Fruit fly (Drosophila melanogaster): ENCODE data around the gene CG32277.

The CG32277 gene

dm6 chr3L:3222643-3223389 is 17.6 kb upstream of the CG32277 start, which contains the start of the genes RpL28 and eIF1 (continued):
- TF ChIP-seq nerfin-1 (tag; optimal IDR thresholded peaks at IDR 0.05), result peak; percentile 85
- TF ChIP-seq CG9727 (GFP tag; optimal IDR thresholded peaks at IDR 0.05), result peak; percentile 97
- TF ChIP-seq CG18476 (GFP tag; optimal IDR thresholded peaks at IDR 0.05), result peak; percentile 83
- TF ChIP-seq cas (GFP tag; IDR thresholded peaks at IDR 0.05), result peak; percentile 61
- 0 out of 2 replicates have a peak, but pooled peaks have one; percentile 28 for TF ChIP-seq rib (GFP tag; IDR thresholded peaks at IDR 0.05)
- TF ChIP-seq ap (GFP tag; IDR thresholded peaks at IDR 0.05), result peak; percentile 84
- TF ChIP-seq Side (GFP tag; optimal IDR thresholded peaks at IDR 0.05), result peak; percentile 93
- peak; percentile 79 for TF ChIP-seq stc (GFP tag; IDR thresholded peaks at IDR 0.05)
- TF ChIP-seq ems (GFP tag; optimal IDR thresholded peaks at IDR 0.05), result peak; percentile 85
- TF ChIP-seq Fer2 (tag; optimal IDR thresholded peaks at IDR 0.05), result peak; percentile 82
- TF ChIP-seq CG6175 (GFP tag; IDR thresholded peaks at IDR 0.05), result peak; percentile 83; the same call in 2 of the 3 replicates
- TF ChIP-seq Bteb2 (GFP tag; optimal IDR thresholded peaks at IDR 0.05), result peak; percentile 86
- peak; percentile 46 for TF ChIP-seq sima (GFP tag; optimal IDR thresholded peaks at IDR 0.05)
- TF ChIP-seq Drgx (GFP tag; IDR thresholded peaks at IDR 0.05), result no peak
- peak; percentile 59 for TF ChIP-seq D19A (tag; optimal IDR thresholded peaks at IDR 0.05)
- TF ChIP-seq Antp (GFP tag; optimal IDR thresholded peaks at IDR 0.05), result peak; percentile 87
- TF ChIP-seq Adf1 (GFP tag; IDR thresholded peaks at IDR 0.05), result peak; percentile 58
- peak; percentile 87 for TF ChIP-seq CG3065 (GFP tag; optimal IDR thresholded peaks at IDR 0.05)
- TF ChIP-seq Aef1 (GFP tag; IDR thresholded peaks at IDR 0.05), result peak; percentile 79
- TF ChIP-seq CG12155 (GFP tag; optimal IDR thresholded peaks at IDR 0.05), result peak; percentile 83
- TF ChIP-seq tgo (GFP tag; IDR thresholded peaks at IDR 0.05), result peak; percentile 79
- TF ChIP-seq BEAF-32 (GFP tag; optimal IDR thresholded peaks at IDR 0.05), result peak; percentile 96
- TF ChIP-seq p53 (GFP tag; optimal IDR thresholded peaks at IDR 0.05), result peak; percentile 82
- TF ChIP-seq cato (GFP tag; optimal IDR thresholded peaks at IDR 0.05; ENCODE audit: borderline replicate concordance), result peak; percentile 86
- peak; percentile 93 for TF ChIP-seq CG10654 (GFP tag; optimal IDR thresholded peaks at IDR 0.05)
- TF ChIP-seq CG32772 (GFP tag; IDR thresholded peaks at IDR 0.05), result peak; percentile 82
- TF ChIP-seq Optix (GFP tag; IDR thresholded peaks at IDR 0.05), result peak; percentile 81
- peak; percentile 76 for TF ChIP-seq CG6272 (GFP tag; IDR thresholded peaks at IDR 0.05)
- TF ChIP-seq CG33557 (GFP tag; optimal IDR thresholded peaks at IDR 0.05), result peak; percentile 90
- no peak for TF ChIP-seq usp (GFP tag; optimal IDR thresholded peaks at IDR 0.05)
- peak; percentile 33 for TF ChIP-seq tap (tag; optimal IDR thresholded peaks at IDR 0.05)
- TF ChIP-seq CG9932 (GFP tag; IDR thresholded peaks at IDR 0.05), result peak; percentile 89
- peak; percentile 83 to 94 for TF ChIP-seq dpn (GFP tag; optimal IDR thresholded peaks at IDR 0.05)
- peak; percentile 84 for TF ChIP-seq CG6654 (GFP tag; optimal IDR thresholded peaks at IDR 0.05)
- TF ChIP-seq dm (GFP tag; optimal IDR thresholded peaks at IDR 0.05), result peak; percentile 96
- TF ChIP-seq Vsx1 (GFP tag; optimal IDR thresholded peaks at IDR 0.05), result peak; percentile 92
- TF ChIP-seq zen2 (GFP tag; IDR thresholded peaks at IDR 0.05; ENCODE audit: partially characterized antibody), result peak; percentile 47; the same call in 2 of the 3 replicates
- TF ChIP-seq croc (GFP tag; conservative IDR thresholded peaks at IDR 0.05), result peak; percentile 59; the same call in 2 of the 3 replicates
- peak; percentile 88 for TF ChIP-seq Scr (GFP tag; IDR thresholded peaks at IDR 0.05; ENCODE audit: partially characterized antibody)
- peak; percentile 91 for TF ChIP-seq CG17385 (GFP tag; optimal IDR thresholded peaks at IDR 0.05)
- TF ChIP-seq Oaz (GFP tag; IDR thresholded peaks at IDR 0.05), result peak; percentile 80
- TF ChIP-seq Meics (GFP tag; optimal IDR thresholded peaks at IDR 0.05), result peak; percentile 96
- TF ChIP-seq PHDP (tag; optimal IDR thresholded peaks at IDR 0.05), result peak; percentile 84
- TF ChIP-seq Poxn (GFP tag; IDR thresholded peaks at IDR 0.05), result peak; percentile 56; the same call in 1 of the 2 replicates
- TF ChIP-seq HmgZ (tag; optimal IDR thresholded peaks at IDR 0.05), result peak; percentile 84
- TF ChIP-seq CG4820 (GFP tag; optimal IDR thresholded peaks at IDR 0.05), result peak; percentile 82
- TF ChIP-seq Opbp (GFP tag; IDR thresholded peaks at IDR 0.05; ENCODE audit: partially characterized antibody), result peak; percentile 99
- TF ChIP-seq CG11085 (GFP tag; IDR thresholded peaks at IDR 0.05), result peak; percentile 87
- peak; percentile 94 for TF ChIP-seq trh (GFP tag; optimal IDR thresholded peaks at IDR 0.05)
- TF ChIP-seq vnd (GFP tag; IDR thresholded peaks at IDR 0.05; ENCODE audit: partially characterized antibody), result peak; percentile 77

Measured in whole organism, embryonic.